Fruit fly (Drosophila melanogaster): Measurements from ENCODE around the gene sl.

DNA sequence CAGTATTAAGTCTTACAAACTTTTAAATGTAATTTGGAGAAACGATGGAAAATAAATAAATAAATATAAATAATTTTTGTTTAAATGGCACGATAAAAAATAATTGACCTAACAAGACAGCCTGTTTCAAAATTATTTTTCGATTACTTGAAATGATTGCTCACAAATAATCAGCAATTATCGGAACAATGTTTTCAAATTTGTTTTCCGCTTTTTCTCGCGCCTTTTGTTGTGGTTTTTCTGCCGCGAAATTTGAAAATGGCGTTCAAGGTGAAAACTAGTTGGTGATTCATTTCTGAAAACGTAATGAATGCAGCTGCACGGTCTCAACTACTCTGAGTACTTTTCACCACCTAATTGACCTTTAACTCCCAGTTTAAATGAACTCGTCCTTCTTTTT, 29.1 kb upstream of the sl start:
- no peak for TF ChIP-seq ci (GFP tag; IDR thresholded peaks at IDR 0.05)
- no peak for TF ChIP-seq CG31224 (GFP tag; IDR thresholded peaks at IDR 0.05)
- no peak for TF ChIP-seq Hsf (GFP tag; optimal IDR thresholded peaks at IDR 0.05)
- no peak for TF ChIP-seq CG13296 (GFP tag; optimal IDR thresholded peaks at IDR 0.05)
- TF ChIP-seq lola (GFP tag; optimal IDR thresholded peaks at IDR 0.05) = no peak
- TF ChIP-seq Mad (GFP tag; optimal IDR thresholded peaks at IDR 0.05) = no peak
- no peak for TF ChIP-seq CG1024 (GFP tag; IDR thresholded peaks at IDR 0.05)
- TF ChIP-seq dmrt11E (tag; optimal IDR thresholded peaks at IDR 0.05) = no peak
- no peak for TF ChIP-seq CG18262 (tag; optimal IDR thresholded peaks at IDR 0.05)

Measured in whole organism, embryonic.